Fruit fly (Drosophila melanogaster): ENCODE data around the gene elg1.
A peak's percentile ranks its signal among the peaks of the same experiment; 100 is the strongest.

The elg1 gene

DNA sequence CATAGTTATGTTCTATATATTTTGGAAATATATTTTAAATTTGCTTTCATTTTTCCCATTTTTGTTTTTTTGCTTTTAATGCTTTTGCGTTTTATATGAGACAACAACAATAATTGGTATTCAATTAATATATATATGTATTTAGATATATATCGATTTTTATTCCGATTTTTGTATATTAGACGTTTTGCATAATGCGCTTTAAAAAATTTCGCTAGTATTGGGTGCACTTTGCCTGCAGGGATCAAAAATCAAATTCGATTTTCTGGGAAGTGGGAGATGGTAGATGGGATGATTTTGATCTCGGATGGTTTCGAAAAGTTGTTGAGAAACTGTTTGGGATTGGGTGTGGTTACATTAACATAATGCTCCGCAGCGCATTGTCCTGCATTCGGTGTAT is 6.0 kb downstream of the elg1 start, which contains the start of gene CG5157:
Gene CG5157, minus strand, starts transcription at position 101 of the 400 bp plus-strand sequence.
- TF ChIP-seq CG7928 (GFP tag; optimal IDR thresholded peaks at IDR 0.05), result no peak
- no peak for TF ChIP-seq Awh (GFP tag; IDR thresholded peaks at IDR 0.05)
- TF ChIP-seq CG1024 (GFP tag; IDR thresholded peaks at IDR 0.05), result no peak
- no peak for TF ChIP-seq chm (GFP tag; IDR thresholded peaks at IDR 0.05)
- TF ChIP-seq p53 (GFP tag; optimal IDR thresholded peaks at IDR 0.05), result no peak
- no peak for TF ChIP-seq CG10274 (GFP tag; optimal IDR thresholded peaks at IDR 0.05)
- TF ChIP-seq Stat92E (GFP tag; optimal IDR thresholded peaks at IDR 0.05), result no peak
- TF ChIP-seq Doc3 (GFP tag; IDR thresholded peaks at IDR 0.05; ENCODE audit: partially characterized antibody), result no peak
- no peak for TF ChIP-seq Sry-δ (GFP tag; optimal IDR thresholded peaks at IDR 0.05)

DNA sequence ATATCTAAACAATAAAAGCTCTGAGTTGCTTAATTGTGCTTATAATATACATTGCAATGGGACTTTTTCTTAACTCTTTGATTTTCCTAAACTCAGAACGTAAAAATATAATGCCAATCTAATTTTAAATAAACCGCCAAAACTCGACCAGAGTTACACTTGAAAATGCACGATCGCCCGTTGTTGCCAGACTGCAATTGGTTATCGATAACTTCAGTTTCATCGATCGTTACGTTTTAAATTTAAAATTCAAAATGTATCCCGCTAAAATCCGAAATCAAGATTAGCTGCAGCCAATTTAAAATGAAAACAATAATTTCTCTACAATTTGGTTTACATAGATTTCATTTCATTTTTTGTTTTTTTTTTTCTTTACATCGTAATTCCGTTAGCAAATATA is 7.3 kb downstream of the elg1 start:
- TF ChIP-seq CG14710 (tag; optimal IDR thresholded peaks at IDR 0.05) (peak; percentile 57), CG17186 (GFP tag; optimal IDR thresholded peaks at IDR 0.05) (peak; percentile 20), MESR4 (GFP tag; optimal IDR thresholded peaks at IDR 0.05) (no peak), ro (GFP tag; IDR thresholded peaks at IDR 0.05) (no peak), Meics (GFP tag; optimal IDR thresholded peaks at IDR 0.05) (no peak), Sry-δ (GFP tag; optimal IDR thresholded peaks at IDR 0.05) (peak; percentile 65), E2f2 (GFP tag; IDR thresholded peaks at IDR 0.05) (peak; percentile 99), da (GFP tag; optimal IDR thresholded peaks at IDR 0.05) (no peak), knrl (GFP tag; IDR thresholded peaks at IDR 0.05; ENCODE audit: partially characterized antibody) (peak; percentile 36; the same call in 1 of the 3 replicates), trem (tag; optimal IDR thresholded peaks at IDR 0.05) (peak; percentile 69), phol (tag; optimal IDR thresholded peaks at IDR 0.05) (peak; percentile 32), CG17912 (GFP tag; optimal IDR thresholded peaks at IDR 0.05) (no peak), Lhr (GFP tag; optimal IDR thresholded peaks at IDR 0.05) (peak; percentile 33), unc-4 (GFP tag; IDR thresholded peaks at IDR 0.05; ENCODE audit: partially characterized antibody) (peak; percentile 37; the same call in 1 of the 2 replicates), CG13287 (GFP tag; IDR thresholded peaks at IDR 0.05; ENCODE audit: partially characterized antibody) (peak; percentile 48), CG6791 (GFP tag; IDR thresholded peaks at IDR 0.05; ENCODE audit: partially characterized antibody) (peak; percentile 46; the same call in 1 of the 3 replicates), Myb (GFP tag; optimal IDR thresholded peaks at IDR 0.05) (peak; percentile 98), pzg (GFP tag; optimal IDR thresholded peaks at IDR 0.05) (peak; percentile 78), al (GFP tag; IDR thresholded peaks at IDR 0.05) (no peak), CG12744 (GFP tag; optimal IDR thresholded peaks at IDR 0.05) (no peak), Bgb (GFP tag; IDR thresholded peaks at IDR 0.05; ENCODE audit: partially characterized antibody) (peak; percentile 49), CG12391 (tag; optimal IDR thresholded peaks at IDR 0.05) (no peak), CG2116 (GFP tag; optimal IDR thresholded peaks at IDR 0.05) (peak; percentile 98), CG4404 (GFP tag; IDR thresholded peaks at IDR 0.05) (no peak), Dp (GFP tag; optimal IDR thresholded peaks at IDR 0.05) (peak; percentile 99), Dref (GFP tag; IDR thresholded peaks at IDR 0.05) (peak; percentile 93), sd (tag; optimal IDR thresholded peaks at IDR 0.05) (peak; percentile 41), CG34422 (GFP tag; IDR thresholded peaks at IDR 0.05) (no peak), HmgZ (tag; optimal IDR thresholded peaks at IDR 0.05) (peak; percentile 42), ato (GFP tag; IDR thresholded peaks at IDR 0.05; ENCODE audit: partially characterized antibody) (0 out of 2 replicates have a peak, but pooled peaks have one; percentile 28), lbe (GFP tag; optimal IDR thresholded peaks at IDR 0.05) (peak; percentile 48), zfh2 (GFP tag; optimal IDR thresholded peaks at IDR 0.05) (no peak), BEAF-32 (GFP tag; optimal IDR thresholded peaks at IDR 0.05) (peak; percentile 51), Ets97D (GFP tag; optimal IDR thresholded peaks at IDR 0.05) (peak; percentile 71), CG10267 (tag; optimal IDR thresholded peaks at IDR 0.05) (peak; percentile 31), stwl (tag; optimal IDR thresholded peaks at IDR 0.05) (peak; percentile 58), gfzf (GFP tag; optimal IDR thresholded peaks at IDR 0.05) (peak; percentile 28), CG9797 (GFP tag; optimal IDR thresholded peaks at IDR 0.05) (peak; percentile 9), CG10565 (GFP tag; optimal IDR thresholded peaks at IDR 0.05) (no peak), HLH4C (GFP tag; IDR thresholded peaks at IDR 0.05; ENCODE audit: partially characterized antibody) (peak; percentile 44; the same call in 1 of the 3 replicates)
